Worm (Caenorhabditis elegans): ENCODE data around the gene Y39G8B.1.

Y39G8B.1 gene

ce11 chrII:13976161-13976560 lies 2.5 kb upstream of the Y39G8B.1 start, which contains the start of gene Y39G8B.2 (continued):
- TF ChIP-seq fkh-10 (GFP tag; optimal IDR thresholded peaks at IDR 0.05) (no peak), syd-9 (tag; optimal IDR thresholded peaks at IDR 0.05) (peak; percentile 52), ceh-22 (tag; optimal IDR thresholded peaks at IDR 0.05) (no peak)

ce11 chrII:13974136-13974535 lies 524 bp upstream of the Y39G8B.1 start:
- TF ChIP-seq dve-1 (tag; optimal IDR thresholded peaks at IDR 0.05) (peak; percentile 45), rnt-1 (tag; optimal IDR thresholded peaks at IDR 0.05) (no peak), ceh-22 (tag; optimal IDR thresholded peaks at IDR 0.05) (no peak)

- TF ChIP-seq mec-3 (tag; optimal IDR thresholded peaks at IDR 0.05; ENCODE audit: borderline replicate concordance): no peak
- no peak for TF ChIP-seq nhr-11 (tag; optimal IDR thresholded peaks at IDR 0.05)
- TF ChIP-seq ceh-6 (GFP tag; optimal IDR thresholded peaks at IDR 0.05): no peak
- no peak for TF ChIP-seq pros-1 (tag; optimal IDR thresholded peaks at IDR 0.05)
- no peak for TF ChIP-seq fkh-10 (GFP tag; optimal IDR thresholded peaks at IDR 0.05)
- no peak for TF ChIP-seq odd-2 (tag; optimal IDR thresholded peaks at IDR 0.05)
- TF ChIP-seq elt-2 (tag; optimal IDR thresholded peaks at IDR 0.05): no peak
- TF ChIP-seq pax-1 (tag; optimal IDR thresholded peaks at IDR 0.05): no peak
- TF ChIP-seq K02D7.2 (tag; optimal IDR thresholded peaks at IDR 0.05): no peak
- no peak for TF ChIP-seq hlh-8 (tag; optimal IDR thresholded peaks at IDR 0.05)
- TF ChIP-seq sox-4 (tag; optimal IDR thresholded peaks at IDR 0.05): no peak
- no peak for TF ChIP-seq ahr-1 (tag; optimal IDR thresholded peaks at IDR 0.05)
- no peak for TF ChIP-seq elt-4 (tag; optimal IDR thresholded peaks at IDR 0.05)
- TF ChIP-seq tbx-2 (tag; optimal IDR thresholded peaks at IDR 0.05): no peak
- no peak for TF ChIP-seq ceh-9 (tag; optimal IDR thresholded peaks at IDR 0.05)
- no peak for TF ChIP-seq nhr-232 (tag; optimal IDR thresholded peaks at IDR 0.05)
- TF ChIP-seq fkh-6 (tag; optimal IDR thresholded peaks at IDR 0.05): no peak
These were observed 1.4 kb downstream of the Y39G8B.1 start for ce11 chrII:13972199-13972598.

ce11 chrII:13968979-13969378 lies 4.6 kb downstream of the Y39G8B.1 start, which contains the start of gene sre-43:
sre-43 (minus strand) TSS chrII:13969079.
- TF ChIP-seq pros-1 (tag; optimal IDR thresholded peaks at IDR 0.05) (no peak), fkh-6 (tag; optimal IDR thresholded peaks at IDR 0.05) (no peak), hlh-15 (tag; optimal IDR thresholded peaks at IDR 0.05) (no peak), ceh-31 (tag; optimal IDR thresholded peaks at IDR 0.05) (no peak), dve-1 (tag; optimal IDR thresholded peaks at IDR 0.05) (no peak), ceh-2 (tag; optimal IDR thresholded peaks at IDR 0.05) (no peak), gmeb-2 (tag; optimal IDR thresholded peaks at IDR 0.05) (no peak), pag-3 (tag; optimal IDR thresholded peaks at IDR 0.05; ENCODE audit: borderline replicate concordance) (no peak), ahr-1 (tag; optimal IDR thresholded peaks at IDR 0.05) (no peak), unc-3 (GFP tag; conservative IDR thresholded peaks at IDR 0.05) (no peak), unc-3 (tag; optimal IDR thresholded peaks at IDR 0.05) (no peak), mec-3 (tag; optimal IDR thresholded peaks at IDR 0.05; ENCODE audit: borderline replicate concordance) (no peak), C38D4.7 (GFP tag; optimal IDR thresholded peaks at IDR 0.05) (no peak), ceh-24 (tag; optimal IDR thresholded peaks at IDR 0.05) (no peak), ceh-22 (tag; optimal IDR thresholded peaks at IDR 0.05) (no peak), pqm-1 (tag; optimal IDR thresholded peaks at IDR 0.05) (no peak), C08G9.2 (tag; optimal IDR thresholded peaks at IDR 0.05) (no peak), dmd-4 (tag; optimal IDR thresholded peaks at IDR 0.05; ENCODE audit: borderline replicate concordance) (no peak), fax-1 (tag; optimal IDR thresholded peaks at IDR 0.05) (no peak)

ce11 chrII:13966242-13966641 lies 7.4 kb downstream of the Y39G8B.1 start, which contains the start of gene W07G1.7:
W07G1.7 (minus strand) TSS chrII:13966342.
- no peak for TF ChIP-seq ahr-1 (tag; optimal IDR thresholded peaks at IDR 0.05)
- no peak for TF ChIP-seq fax-1 (tag; optimal IDR thresholded peaks at IDR 0.05)
- TF ChIP-seq pqm-1 (tag; optimal IDR thresholded peaks at IDR 0.05): no peak
- no peak for TF ChIP-seq ceh-18 (tag; optimal IDR thresholded peaks at IDR 0.05)
- no peak for TF ChIP-seq ceh-22 (tag; optimal IDR thresholded peaks at IDR 0.05)
- no peak for TF ChIP-seq che-1 (tag; optimal IDR thresholded peaks at IDR 0.05)
- no peak for TF ChIP-seq unc-3 (GFP tag; conservative IDR thresholded peaks at IDR 0.05)
- TF ChIP-seq unc-3 (tag; optimal IDR thresholded peaks at IDR 0.05): no peak
- TF ChIP-seq pha-4 (tag; optimal IDR thresholded peaks at IDR 0.05): no peak
- TF ChIP-seq madf-2 (tag; optimal IDR thresholded peaks at IDR 0.05): no peak
- no peak for TF ChIP-seq unc-42 (tag; optimal IDR thresholded peaks at IDR 0.05)
- TF ChIP-seq mec-3 (tag; optimal IDR thresholded peaks at IDR 0.05; ENCODE audit: borderline replicate concordance): no peak
- TF ChIP-seq sox-2 (GFP tag; IDR thresholded peaks at IDR 0.05): no peak
- TF ChIP-seq hlh-15 (tag; optimal IDR thresholded peaks at IDR 0.05): no peak
- TF ChIP-seq ref-2 (tag; optimal IDR thresholded peaks at IDR 0.05): no peak
- TF ChIP-seq hlh-6 (tag; optimal IDR thresholded peaks at IDR 0.05): no peak
- TF ChIP-seq ceh-34 (tag; optimal IDR thresholded peaks at IDR 0.05): no peak
- no peak for TF ChIP-seq sdc-2 (tag; optimal IDR thresholded peaks at IDR 0.05)
- TF ChIP-seq lim-6 (tag; optimal IDR thresholded peaks at IDR 0.05): no peak
